Fruit fly (Drosophila melanogaster) whole organism, embryonic: ENCODE results near the gene Porin2.

Experiments
- Aef1 ChIP-seq: fragments of 200-800 bp; sonication (Bioruptor generic); IDR thresholded peaks from 3 replicates; pipeline ENCODE4 v1.3.6; 2022; ENCODE audit warnings: missing biosample characterization, missing genetic modification characterization
- Atf-2 ChIP-seq: fragments of 200-800 bp; sonication (Bioruptor generic); optimal IDR thresholded peaks from 2 replicates; lab custom pipeline; 2016; ENCODE audit warnings: missing biosample characterization, missing genetic modification characterization
- Bdp1 ChIP-seq: fragments of 200-800 bp; sonication (Bioruptor generic); optimal IDR thresholded peaks from 3 replicates; lab custom pipeline; 2016; ENCODE audit warnings: missing biosample characterization, missing genetic modification characterization
- CG10147 ChIP-seq: fragments of 200-800 bp; sonication (Bioruptor generic); optimal IDR thresholded peaks from 2 replicates; lab custom pipeline; 2019; ENCODE audit warnings: missing biosample characterization, mild to moderate bottlenecking, missing genetic modification characterization, moderate library complexity
- CG11093 ChIP-seq: fragments of 200-800 bp; sonication (Bioruptor generic); IDR thresholded peaks from 3 replicates; pipeline ENCODE4 v1.3.6; 2022; ENCODE audit warnings: missing biosample characterization, missing genetic modification characterization
- CG11560 ChIP-seq: fragments of 200-800 bp; sonication (Bioruptor generic); IDR thresholded peaks from 3 replicates; pipeline ENCODE4 v1.3.6; 2022; ENCODE audit warnings: missing biosample characterization, missing genetic modification characterization
- CG12299 ChIP-seq: fragments of 200-800 bp; sonication (Bioruptor generic); optimal IDR thresholded peaks from 2 replicates; lab custom pipeline; 2018; ENCODE audit warnings: missing biosample characterization, mild to moderate bottlenecking, missing genetic modification characterization
- CG1233 ChIP-seq: fragments of 200-800 bp; sonication (Bioruptor generic); optimal IDR thresholded peaks from 4 replicates; lab custom pipeline; 2018; ENCODE audit warnings: missing biosample characterization, mild to moderate bottlenecking, missing genetic modification characterization
- CG13287 ChIP-seq: fragments of 200-800 bp; sonication (Bioruptor generic); IDR thresholded peaks from 2 replicates; pipeline ENCODE4 v1.3.6; 2022; ENCODE audit warnings: missing biosample characterization, missing genetic modification characterization; ENCODE audit not compliant: partially characterized antibody
- CG15601 ChIP-seq: fragments of 200-800 bp; sonication (Bioruptor generic); optimal IDR thresholded peaks from 3 replicates; lab custom pipeline; 2019; ENCODE audit warnings: missing biosample characterization, mild to moderate bottlenecking, missing genetic modification characterization, moderate library complexity
- CG1792 ChIP-seq: fragments of 200-800 bp; sonication (Bioruptor generic); optimal IDR thresholded peaks from 2 replicates; lab custom pipeline; 2016; ENCODE audit warnings: missing biosample characterization, missing genetic modification characterization
- CG2678 ChIP-seq: fragments of 200-800 bp; sonication (Bioruptor generic); optimal IDR thresholded peaks from 3 replicates; lab custom pipeline; 2019; ENCODE audit warnings: missing biosample characterization, mild to moderate bottlenecking, missing genetic modification characterization, moderate library complexity
- CG2875 ChIP-seq: fragments of 200-800 bp; sonication (Bioruptor generic); optimal IDR thresholded peaks from 2 replicates; lab custom pipeline; 2017; ENCODE audit warnings: missing biosample characterization, mild to moderate bottlenecking, missing genetic modification characterization, missing genetic modification reagents
- CG3065 ChIP-seq: fragments of 200-800 bp; sonication (Bioruptor generic); optimal IDR thresholded peaks from 2 replicates; lab custom pipeline; 2016; ENCODE audit warnings: missing biosample characterization, missing genetic modification characterization
- CG4854 ChIP-seq: fragments of 200-800 bp; sonication (Bioruptor generic); optimal IDR thresholded peaks from 2 replicates; lab custom pipeline; 2016; ENCODE audit warnings: missing biosample characterization, missing genetic modification characterization, inconsistent platforms
- CG5180 ChIP-seq: fragments of 200-800 bp; sonication (Bioruptor generic); optimal IDR thresholded peaks from 3 replicates; lab custom pipeline; 2017; ENCODE audit warnings: missing biosample characterization, missing genetic modification characterization, mild to moderate bottlenecking, moderate library complexity, missing genetic modification reagents
- CG6272 ChIP-seq: fragments of 200-800 bp; sonication (Bioruptor generic); IDR thresholded peaks from 2 replicates; pipeline ENCODE4 v1.3.6; 2022; ENCODE audit warnings: missing biosample characterization, missing genetic modification characterization
- CG7357 ChIP-seq: fragments of 200-800 bp; sonication (Bioruptor generic); IDR thresholded peaks from 3 replicates; pipeline ENCODE4 v1.3.6; 2022; ENCODE audit warnings: missing biosample characterization, missing genetic modification characterization
- CG8924 ChIP-seq: fragments of 200-800 bp; optimal IDR thresholded peaks from 3 replicates; lab custom pipeline; 2019; ENCODE audit warnings: missing biosample characterization, mild to moderate bottlenecking, missing genetic modification characterization, moderate library complexity
- Doc3 ChIP-seq: fragments of 200-800 bp; sonication (Bioruptor generic); IDR thresholded peaks from 3 replicates; pipeline ENCODE4 v1.3.6; 2022; ENCODE audit warnings: missing biosample characterization, missing genetic modification characterization; ENCODE audit not compliant: partially characterized antibody
- Eip74EF ChIP-seq, 2 experiments: fragments of 200-800 bp in 1 of 2; fragments of >200 bp in 1 of 2; sonication (Bioruptor generic) in 1 of 2; optimal IDR thresholded peaks; 2 replicates each; lab custom pipeline; 2017 to 2019; ENCODE audit warnings: missing biosample characterization in 2 of 2, missing genetic modification characterization in 2 of 2, mild to moderate bottlenecking in 1 of 2, moderate library complexity in 1 of 2
- Fer1 ChIP-seq: fragments of 200-800 bp; sonication (Bioruptor generic); optimal IDR thresholded peaks from 2 replicates; lab custom pipeline; 2017; ENCODE audit warnings: missing biosample characterization, mild to moderate bottlenecking, missing genetic modification characterization
- Gsc ChIP-seq: fragments of 200-800 bp; sonication (Bioruptor generic); IDR thresholded peaks from 2 replicates; pipeline ENCODE4 v1.3.6; 2022; ENCODE audit warnings: missing biosample characterization, missing genetic modification characterization
- HLH4C ChIP-seq: fragments of 200-800 bp; sonication (Bioruptor generic); IDR thresholded peaks from 3 replicates; pipeline ENCODE4 v1.3.6; 2022; ENCODE audit warnings: missing biosample characterization, missing genetic modification characterization; ENCODE audit not compliant: partially characterized antibody
- Hey ChIP-seq: fragments of 200-800 bp; sonication (Bioruptor generic); optimal IDR thresholded peaks from 3 replicates; lab custom pipeline; 2018; ENCODE audit warnings: missing biosample characterization, mild to moderate bottlenecking, missing genetic modification characterization
- HmgD ChIP-seq: fragments of 200-800 bp; sonication (Bioruptor generic); optimal IDR thresholded peaks from 3 replicates; lab custom pipeline; 2016; ENCODE audit warnings: missing biosample characterization, missing genetic modification characterization
- Neu2 ChIP-seq: fragments of 200-800 bp; sonication (Bioruptor generic); optimal IDR thresholded peaks from 3 replicates; lab custom pipeline; 2016; ENCODE audit warnings: missing biosample characterization, missing genetic modification characterization, borderline replicate concordance
- Poxn ChIP-seq: fragments of 200-800 bp; sonication (Bioruptor generic); IDR thresholded peaks from 2 replicates; pipeline ENCODE4 v1.3.6; 2022; ENCODE audit warnings: missing biosample characterization, missing genetic modification characterization
- Six4 ChIP-seq: fragments of 200-800 bp; sonication (Bioruptor generic); optimal IDR thresholded peaks from 2 replicates; lab custom pipeline; 2016; ENCODE audit warnings: missing biosample characterization, missing genetic modification characterization
- btn ChIP-seq: fragments of 200-800 bp; sonication (Bioruptor generic); optimal IDR thresholded peaks from 2 replicates; lab custom pipeline; 2016; ENCODE audit warnings: missing biosample characterization, missing genetic modification characterization
- chif ChIP-seq, 2 experiments: fragments of 200-800 bp; sonication (Bioruptor generic); optimal IDR thresholded peaks; 3 replicates each; lab custom pipeline; 2016; ENCODE audit warnings: missing biosample characterization in 2 of 2, missing genetic modification characterization in 2 of 2
- croc ChIP-seq: fragments of 200-800 bp; sonication (Bioruptor generic); conservative IDR thresholded peaks from 3 replicates; pipeline ENCODE4 v1.3.6; 2022; ENCODE audit warnings: missing biosample characterization, missing genetic modification characterization
- dmrt11E ChIP-seq: fragments of 200-800 bp; sonication (Bioruptor generic); optimal IDR thresholded peaks from 3 replicates; lab custom pipeline; 2018; ENCODE audit warnings: missing biosample characterization, mild to moderate bottlenecking, missing genetic modification characterization, moderate library complexity
- dysf ChIP-seq: fragments of 200-800 bp; sonication (Bioruptor generic); IDR thresholded peaks from 3 replicates; pipeline ENCODE4 v1.3.6; 2022; ENCODE audit warnings: missing biosample characterization, missing genetic modification characterization
- ewg ChIP-seq: fragments of 200-800 bp; sonication (Bioruptor generic); optimal IDR thresholded peaks from 3 replicates; lab custom pipeline; 2017; ENCODE audit warnings: mild to moderate bottlenecking, missing biosample characterization, missing genetic modification reagents, missing genetic modification characterization
- gcm2 ChIP-seq: fragments of 200-800 bp; sonication (Bioruptor generic); optimal IDR thresholded peaks from 2 replicates; lab custom pipeline; 2016; ENCODE audit warnings: missing biosample characterization, missing genetic modification characterization
- hb ChIP-seq: fragments of 200-800 bp; sonication (Bioruptor generic); IDR thresholded peaks from 3 replicates; pipeline ENCODE4 v1.3.6; 2022; ENCODE audit warnings: missing biosample characterization, missing genetic modification characterization; ENCODE audit not compliant: partially characterized antibody
- hth ChIP-seq: fragments of >200 bp; optimal IDR thresholded peaks from 2 replicates; lab custom pipeline; 2017; ENCODE audit warnings: inconsistent platforms
- ind ChIP-seq: fragments of 200-800 bp; sonication (Bioruptor generic); optimal IDR thresholded peaks from 3 replicates; lab custom pipeline; 2016; ENCODE audit warnings: missing biosample characterization, missing genetic modification characterization
- jing ChIP-seq: fragments of 200-800 bp; sonication (Bioruptor generic); optimal IDR thresholded peaks from 2 replicates; lab custom pipeline; 2018; ENCODE audit warnings: missing biosample characterization, mild to moderate bottlenecking, missing genetic modification characterization
- nom ChIP-seq: fragments of 200-800 bp; sonication (Bioruptor generic); optimal IDR thresholded peaks from 2 replicates; lab custom pipeline; 2017; ENCODE audit warnings: missing biosample characterization, missing genetic modification characterization, mild to moderate bottlenecking, moderate library complexity, missing genetic modification reagents
- p53 ChIP-seq: fragments of 200-800 bp; sonication (Bioruptor generic); optimal IDR thresholded peaks from 2 replicates; lab custom pipeline; 2016; ENCODE audit warnings: missing biosample characterization, missing genetic modification characterization
- pho ChIP-seq: fragments of 200-800 bp; sonication (Bioruptor generic); optimal IDR thresholded peaks from 2 replicates; lab custom pipeline; 2016; ENCODE audit warnings: missing biosample characterization, missing genetic modification characterization
- prd ChIP-seq, 3 experiments: fragments of >200 bp in 2 of 3; fragments of 200-800 bp in 1 of 3; sonication (Bioruptor generic) in 1 of 3; optimal IDR thresholded peaks in 2 of 3; IDR thresholded peaks in 1 of 3; 2 replicates in 2 of 3; 3 replicates in 1 of 3; pipeline versions ENCODE4 v1.3.6 to Lab custom; 2017 to 2022; ENCODE audit warnings: missing biosample characterization in 1 of 3, missing genetic modification characterization in 1 of 3
- psq ChIP-seq: fragments of 200-800 bp; sonication (Bioruptor generic); optimal IDR thresholded peaks from 2 replicates; lab custom pipeline; 2017; ENCODE audit warnings: missing biosample characterization, missing genetic modification characterization
- sens-2 ChIP-seq: fragments of 200-800 bp; sonication (Bioruptor generic); IDR thresholded peaks from 2 replicates; pipeline ENCODE4 v1.3.6; 2022; ENCODE audit warnings: missing biosample characterization, missing genetic modification characterization
- shn ChIP-seq: fragments of 200-800 bp; sonication (Bioruptor generic); optimal IDR thresholded peaks from 3 replicates; lab custom pipeline; 2016; ENCODE audit warnings: missing biosample characterization, missing genetic modification characterization
- tx ChIP-seq: fragments of 200-800 bp; sonication (Bioruptor generic); optimal IDR thresholded peaks from 2 replicates; lab custom pipeline; 2016; ENCODE audit warnings: missing biosample characterization, missing genetic modification characterization
- vvl ChIP-seq: fragments of 200-800 bp; sonication (Bioruptor generic); IDR thresholded peaks from 2 replicates; pipeline ENCODE4 v1.3.6; 2022; ENCODE audit warnings: missing biosample characterization, missing genetic modification characterization

Porin2 gene

DNA sequence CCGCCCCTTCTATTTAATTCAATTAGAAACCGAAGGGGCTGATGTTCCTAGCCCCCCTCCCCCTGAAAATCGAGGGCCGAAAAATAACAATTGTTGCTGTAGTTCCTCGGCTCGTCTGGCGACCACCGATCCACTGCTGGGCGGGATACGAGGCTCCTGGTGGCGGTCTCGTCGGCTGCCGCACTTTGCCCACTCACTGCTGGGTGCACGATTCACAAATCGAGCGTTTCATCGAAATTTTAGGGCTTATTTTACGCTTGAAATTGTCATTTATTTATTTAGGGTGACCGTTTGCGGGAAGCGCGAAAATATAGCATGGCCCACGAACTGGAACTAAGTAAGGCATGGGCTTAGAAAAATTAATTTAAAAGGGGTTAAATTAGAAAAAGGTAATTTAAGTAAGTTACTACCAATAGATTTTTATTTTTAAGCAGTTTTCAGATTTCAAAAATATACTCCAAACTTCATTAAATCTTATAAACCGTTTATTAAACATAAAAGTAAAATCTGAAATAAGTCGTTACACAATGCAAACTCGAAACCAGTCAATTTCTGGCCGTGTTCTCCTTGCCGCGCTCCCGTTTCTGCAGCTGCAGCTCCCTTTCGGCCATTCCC, 9.6 kb upstream of the Porin2 start, which contains the start of gene Dnz1 (continued):
- TF ChIP-seq CG6272 (GFP tag; lab: Robert Waterston, UW) (no peak), shn (GFP tag; lab: Kevin White, UChicago) (no peak), CG12299 (no peak), Atf-2 (GFP tag; lab: Kevin White, UChicago) (no peak), CG5180 (GFP tag; lab: Kevin White, UChicago) (peak; percentile 14), hth (no peak), CG1792 (no peak), ewg (GFP tag; lab: Kevin White, UChicago) (no peak), CG8924 (tag; lab: Kevin White, UChicago) (peak; percentile 35), CG2875 (GFP tag; lab: Kevin White, UChicago) (no peak), Fer1 (GFP tag; lab: Kevin White, UChicago) (peak; percentile 43), CG3065 (GFP tag; lab: Kevin White, UChicago) (no peak), btn (GFP tag; lab: Kevin White, UChicago) (no peak), pho (peak; percentile 26), Poxn (GFP tag; lab: Robert Waterston, UW) (no peak), CG7357 (GFP tag; lab: Robert Waterston, UW) (no peak), CG1233 (GFP tag; lab: Kevin White, UChicago) (peak; percentile 24), p53 (GFP tag; lab: Kevin White, UChicago) (no peak), ind (GFP tag; lab: Kevin White, UChicago) (peak; percentile 43), nom (GFP tag; lab: Kevin White, UChicago) (peak; percentile 4), HmgD (no peak), vvl (peak; percentile 86), gcm2 (GFP tag; lab: Kevin White, UChicago) (no peak), CG4854 (no peak), prd (optimal IDR thresholded peaks at IDR 0.05; lab: Kevin White, UChicago) (no peak), prd (GFP tag; IDR thresholded peaks at IDR 0.05; lab: Robert Waterston, UW) (peak; percentile 58; the same call in 2 of the 3 replicates), Bdp1 (GFP tag; lab: Kevin White, UChicago) (no peak), Neu2 (GFP tag; lab: Kevin White, UChicago) (no peak), Aef1 (GFP tag; lab: Robert Waterston, UW) (peak; percentile 27; the same call in 2 of the 3 replicates), CG11560 (tag; lab: Robert Waterston, UW) (no peak; the same call in 2 of the 3 replicates), Hey (tag; lab: Kevin White, UChicago) (no peak), croc (GFP tag; lab: Robert Waterston, UW) (no peak), chif (GFP tag; optimal IDR thresholded peaks at IDR 0.05; lab: Kevin White, UChicago) (peak; percentile 7 to 23), Doc3 (GFP tag; lab: Robert Waterston, UW) (no peak), CG10147 (GFP tag; lab: Kevin White, UChicago) (peak; percentile 48), sens-2 (GFP tag; lab: Robert Waterston, UW) (0 out of 2 replicates have a peak, but pooled peaks have one; percentile 25), CG2678 (tag; lab: Kevin White, UChicago) (peak; percentile 68), psq (no peak), jing (GFP tag; lab: Kevin White, UChicago) (no peak), CG13287 (GFP tag; lab: Robert Waterston, UW) (peak; percentile 27; the same call in 1 of the 2 replicates), dysf (GFP tag; lab: Robert Waterston, UW) (peak; percentile 74; the same call in 2 of the 3 replicates), hb (GFP tag; lab: Robert Waterston, UW) (no peak), Six4 (GFP tag; lab: Kevin White, UChicago) (peak; percentile 43), Gsc (GFP tag; lab: Robert Waterston, UW) (no peak), CG15601 (tag; lab: Kevin White, UChicago) (no peak), Eip74EF (GFP tag; optimal IDR thresholded peaks at IDR 0.05; lab: Kevin White, UChicago) (no peak), HLH4C (GFP tag; lab: Robert Waterston, UW) (no peak), dmrt11E (tag; lab: Kevin White, UChicago) (no peak), CG11093 (GFP tag; lab: Robert Waterston, UW) (no peak), tx (GFP tag; lab: Kevin White, UChicago) (peak; percentile 22)
